Worm (Caenorhabditis elegans) whole organism, L4/young adult: Measurements from ENCODE around the gene F33E11.3.

Experiments used
- W03F9.2 ChIP-seq: fragments of 150-350 bp; optimal IDR thresholded peaks from 2 replicates; lab custom pipeline; 2014; ENCODE audit warnings: missing biosample characterization, missing genetic modification characterization
- him-1 ChIP-seq: sonication (generic microtip); optimal IDR thresholded peaks from 2 replicates; lab custom pipeline; 2016; ENCODE audit warnings: missing genotype, missing genetic modification reagents, missing genetic modification characterization, missing compliant biosample characterization

DNA sequence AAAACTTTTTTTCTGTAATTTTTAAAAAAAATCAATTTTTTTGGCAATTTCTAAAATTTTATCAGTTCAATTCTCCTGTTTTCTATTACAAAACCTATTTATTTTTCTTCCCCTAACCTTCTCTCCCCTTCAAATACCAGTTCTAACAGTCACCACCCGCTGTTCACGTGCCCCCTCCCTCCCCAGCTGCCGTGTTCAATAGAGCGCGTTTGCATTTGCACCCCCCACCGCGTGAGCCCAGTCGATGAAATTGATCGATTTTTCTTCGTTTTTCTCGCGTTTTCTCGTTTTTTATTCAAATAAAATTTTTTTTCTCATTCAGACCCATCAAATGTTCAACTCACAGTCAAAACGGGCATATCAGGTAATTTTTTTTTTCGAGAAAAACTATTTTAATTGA is 44.5 kb upstream of the F33E11.3 start, which contains the start of gene atg-9:
- TF ChIP-seq W03F9.2 = peak; percentile 63
- no peak for TF ChIP-seq him-1 (tag; lab: Kevin White, UChicago)
